Worm (Caenorhabditis elegans) whole organism, young adult: Measurements from ENCODE around the gene Y62H9A.8.

Source experiments
- B0261.1 ChIP-seq: sonication (generic microtip); optimal IDR thresholded peaks from 2 replicates; lab custom pipeline; 2016; ENCODE audit warnings: mild to moderate bottlenecking, missing genetic modification characterization, moderate library complexity, missing compliant biosample characterization
- D2030.7 ChIP-seq: fragments of 200-800 bp; sonication (Bioruptor generic); IDR thresholded peaks from 2 replicates; pipeline ENCODE4 v1.3.6; 2022; ENCODE audit warnings: missing genetic modification reagents, missing genetic modification characterization, missing compliant biosample characterization
- F10E7.11 ChIP-seq: sonication (generic microtip); optimal IDR thresholded peaks from 2 replicates; lab custom pipeline; 2017; ENCODE audit warnings: mild to moderate bottlenecking, missing genetic modification characterization, moderate library complexity, missing compliant biosample characterization
- F39B2.1 ChIP-seq: fragments of 200-800 bp; sonication (Bioruptor generic); IDR thresholded peaks from 2 replicates; pipeline ENCODE4 v1.3.6; 2022; ENCODE audit warnings: missing genetic modification reagents, missing genetic modification characterization, missing compliant biosample characterization
- K11D2.4 ChIP-seq: fragments of 200-800 bp; sonication (Bioruptor generic); IDR thresholded peaks from 2 replicates; pipeline ENCODE4 v1.3.6; 2022; ENCODE audit warnings: missing genetic modification reagents, missing genetic modification characterization, missing compliant biosample characterization
- K12H6.12 ChIP-seq: fragments of 200-800 bp; sonication (Bioruptor generic); optimal IDR thresholded peaks from 2 replicates; lab custom pipeline; 2018; ENCODE audit warnings: mild to moderate bottlenecking, missing genetic modification characterization, missing compliant biosample characterization
- T07F8.4 ChIP-seq: sonication (generic microtip); optimal IDR thresholded peaks from 2 replicates; lab custom pipeline; 2016; ENCODE audit warnings: mild to moderate bottlenecking, missing genetic modification characterization, moderate library complexity, missing compliant biosample characterization
- Y95B8A.8 ChIP-seq: fragments of 200-800 bp; sonication (Bioruptor generic); IDR thresholded peaks from 2 replicates; pipeline ENCODE4 v1.3.6; 2022; ENCODE audit warnings: missing genetic modification reagents, missing genetic modification characterization, missing compliant biosample characterization
- aptf-3 ChIP-seq: fragments of 200-800 bp; sonication (Bioruptor generic); IDR thresholded peaks from 2 replicates; pipeline ENCODE4 v1.3.6; 2022; ENCODE audit warnings: missing genetic modification characterization, missing compliant biosample characterization
- athp-1 ChIP-seq: sonication (generic microtip); optimal IDR thresholded peaks from 2 replicates; lab custom pipeline; 2017; ENCODE audit warnings: mild to moderate bottlenecking, missing genetic modification characterization, missing compliant biosample characterization
- attf-3 ChIP-seq: fragments of 200-800 bp; sonication (Bioruptor generic); conservative IDR thresholded peaks from 2 replicates; pipeline ENCODE4 v1.3.6; 2022; ENCODE audit warnings: missing genetic modification reagents, missing genetic modification characterization, missing compliant biosample characterization
- attf-5 ChIP-seq: fragments of 200-800 bp; sonication (Bioruptor generic); optimal IDR thresholded peaks from 2 replicates; lab custom pipeline; 2018; ENCODE audit warnings: mild to moderate bottlenecking, missing genetic modification characterization, missing compliant biosample characterization
- attf-6 ChIP-seq: fragments of 200-800 bp; sonication (Bioruptor generic); IDR thresholded peaks from 2 replicates; pipeline ENCODE4 v1.3.6; 2022; ENCODE audit warnings: missing genetic modification reagents, missing genetic modification characterization, missing compliant biosample characterization
- cebp-2 ChIP-seq: fragments of 200-800 bp; sonication (Bioruptor generic); IDR thresholded peaks from 2 replicates; pipeline ENCODE4 v1.3.6; 2022; ENCODE audit warnings: missing genetic modification characterization, missing compliant biosample characterization
- ceh-100 ChIP-seq: fragments of 200-800 bp; sonication (Bioruptor generic); IDR thresholded peaks from 2 replicates; pipeline ENCODE4 v1.3.6; 2022; ENCODE audit warnings: missing genetic modification reagents, missing genetic modification characterization, missing compliant biosample characterization
- ceh-79 ChIP-seq: sonication (generic microtip); optimal IDR thresholded peaks from 2 replicates; lab custom pipeline; 2017; ENCODE audit warnings: mild to moderate bottlenecking, missing genetic modification characterization, missing compliant biosample characterization
- die-1 ChIP-seq: sonication (generic microtip); optimal IDR thresholded peaks from 2 replicates; lab custom pipeline; 2016; ENCODE audit warnings: missing genotype, mild to moderate bottlenecking, missing genetic modification characterization, missing compliant biosample characterization
- dox-1 ChIP-seq: fragments of 200-800 bp; sonication (Bioruptor generic); IDR thresholded peaks from 2 replicates; pipeline ENCODE4 v1.3.6; 2022; ENCODE audit warnings: missing genetic modification reagents, missing genetic modification characterization, missing compliant biosample characterization
- dpff-1 ChIP-seq: sonication (generic microtip); optimal IDR thresholded peaks from 2 replicates; lab custom pipeline; 2017; ENCODE audit warnings: mild to moderate bottlenecking, missing genetic modification characterization, missing compliant biosample characterization
- dpl-1 ChIP-seq: fragments of 150-350 bp; optimal IDR thresholded peaks from 2 replicates; lab custom pipeline; 2014; ENCODE audit warnings: missing biosample characterization, missing genetic modification reagents, missing genetic modification characterization
- efl-1 ChIP-seq: fragments of 150-350 bp; optimal IDR thresholded peaks from 2 replicates; lab custom pipeline; 2014; ENCODE audit warnings: missing biosample characterization, missing genetic modification reagents, missing genetic modification characterization
- ekl-4 ChIP-seq: fragments of 200-800 bp; sonication (Bioruptor generic); IDR thresholded peaks from 2 replicates; pipeline ENCODE4 v1.3.6; 2022; ENCODE audit warnings: missing genetic modification reagents, missing genetic modification characterization, missing compliant biosample characterization
- ets-4 ChIP-seq: fragments of 200-800 bp; sonication (Bioruptor generic); optimal IDR thresholded peaks from 2 replicates; lab custom pipeline; 2018; ENCODE audit warnings: mild to moderate bottlenecking, missing genetic modification characterization, missing compliant biosample characterization
- hlh-26 ChIP-seq: fragments of 200-800 bp; sonication (Bioruptor generic); conservative IDR thresholded peaks from 2 replicates; pipeline ENCODE4 v1.3.6; 2022; ENCODE audit warnings: missing genetic modification reagents, missing genetic modification characterization, missing compliant biosample characterization
- hmg-1.2 ChIP-seq: fragments of 200-800 bp; sonication (Bioruptor generic); IDR thresholded peaks from 2 replicates; pipeline ENCODE4 v1.3.6; 2022; ENCODE audit warnings: missing genetic modification reagents, missing genetic modification characterization, missing compliant biosample characterization
- hmg-20 ChIP-seq: fragments of 200-800 bp; sonication (Bioruptor generic); IDR thresholded peaks from 2 replicates; pipeline ENCODE4 v1.3.6; 2022; ENCODE audit warnings: missing genetic modification reagents, missing genetic modification characterization, missing compliant biosample characterization
- hrde-1 ChIP-seq: sonication (generic microtip); optimal IDR thresholded peaks from 2 replicates; lab custom pipeline; 2016; ENCODE audit warnings: missing genetic modification characterization, mild to moderate bottlenecking, missing compliant biosample characterization, moderate library complexity, missing genotype, missing genetic modification reagents, borderline replicate concordance
- hsf-1 ChIP-seq: fragments of 200-800 bp; sonication (Bioruptor generic); IDR thresholded peaks from 2 replicates; pipeline ENCODE4 v1.3.6; 2022; ENCODE audit warnings: missing genetic modification reagents, missing genetic modification characterization, missing compliant biosample characterization
- lin-40 ChIP-seq: sonication (generic microtip); optimal IDR thresholded peaks from 2 replicates; lab custom pipeline; 2016; ENCODE audit warnings: missing genetic modification characterization, mild to moderate bottlenecking, missing compliant biosample characterization, missing genotype, missing genetic modification reagents
- lin-54 ChIP-seq: fragments of 200-800 bp; sonication (Bioruptor generic); optimal IDR thresholded peaks from 2 replicates; lab custom pipeline; 2018; ENCODE audit warnings: mild to moderate bottlenecking, missing genetic modification characterization, missing compliant biosample characterization
- madf-6 ChIP-seq: fragments of 200-800 bp; sonication (Bioruptor generic); IDR thresholded peaks from 2 replicates; pipeline ENCODE4 v1.3.6; 2022; ENCODE audit warnings: missing genetic modification reagents, missing genetic modification characterization, missing compliant biosample characterization
- madf-8 ChIP-seq: fragments of 200-800 bp; sonication (Bioruptor generic); conservative IDR thresholded peaks from 2 replicates; pipeline ENCODE4 v1.3.6; 2022; ENCODE audit warnings: missing genetic modification reagents, missing genetic modification characterization, missing compliant biosample characterization
- mel-28 ChIP-seq: sonication (generic microtip); optimal IDR thresholded peaks from 2 replicates; lab custom pipeline; 2016; ENCODE audit warnings: borderline replicate concordance, mild to moderate bottlenecking, missing genetic modification characterization, missing compliant biosample characterization
- nfya-2 ChIP-seq: fragments of 200-800 bp; sonication (Bioruptor generic); IDR thresholded peaks from 2 replicates; pipeline ENCODE4 v1.3.6; 2022; ENCODE audit warnings: missing genetic modification reagents, missing genetic modification characterization, missing compliant biosample characterization
- nhr-90 ChIP-seq: sonication (generic microtip); optimal IDR thresholded peaks from 2 replicates; lab custom pipeline; 2016; ENCODE audit warnings: missing genotype, mild to moderate bottlenecking, missing genetic modification characterization, missing compliant biosample characterization
- pha-4 ChIP-seq: fragments of 150-350 bp; sonication (generic microtip); optimal IDR thresholded peaks from 2 replicates; lab custom pipeline; 2014; ENCODE audit warnings: missing biosample characterization, missing genetic modification reagents, missing genetic modification characterization
- rpc-1 ChIP-seq, 2 experiments: fragments of 150-350 bp in 1 of 2; sonication (generic microtip) in 1 of 2; optimal IDR thresholded peaks; 2 replicates each; lab custom pipeline; 2014 to 2018; ENCODE audit warnings: missing biosample characterization in 1 of 2, missing genetic modification characterization in 1 of 2, missing genetic modification reagents in 1 of 2, missing genotype in 1 of 2
- sdz-38 ChIP-seq: sonication (generic microtip); optimal IDR thresholded peaks from 2 replicates; lab custom pipeline; 2016; ENCODE audit warnings: missing genotype, missing genetic modification characterization, missing compliant biosample characterization
- sptf-2 ChIP-seq: fragments of 200-800 bp; sonication (Bioruptor generic); optimal IDR thresholded peaks from 2 replicates; lab custom pipeline; 2018; ENCODE audit warnings: mild to moderate bottlenecking, missing genetic modification characterization, missing compliant biosample characterization
- tbp1 ChIP-seq: fragments of 200-800 bp; sonication (Bioruptor generic); optimal IDR thresholded peaks from 2 replicates; lab custom pipeline; 2018; ENCODE audit warnings: mild to moderate bottlenecking, missing genetic modification characterization, missing compliant biosample characterization
- ztf-25 ChIP-seq: fragments of 200-800 bp; sonication (Bioruptor generic); IDR thresholded peaks from 2 replicates; pipeline ENCODE4 v1.3.6; 2022; ENCODE audit warnings: missing genetic modification reagents, missing genetic modification characterization, missing compliant biosample characterization
- ztf-26 ChIP-seq: sonication (generic microtip); optimal IDR thresholded peaks from 2 replicates; lab custom pipeline; 2017; ENCODE audit warnings: missing genetic modification characterization, missing compliant biosample characterization
- ztf-28 ChIP-seq: fragments of 200-800 bp; sonication (Bioruptor generic); IDR thresholded peaks from 2 replicates; pipeline ENCODE4 v1.3.6; 2022; ENCODE audit warnings: missing genetic modification reagents, missing genetic modification characterization, missing compliant biosample characterization

Y62H9A.8 gene

DNA sequence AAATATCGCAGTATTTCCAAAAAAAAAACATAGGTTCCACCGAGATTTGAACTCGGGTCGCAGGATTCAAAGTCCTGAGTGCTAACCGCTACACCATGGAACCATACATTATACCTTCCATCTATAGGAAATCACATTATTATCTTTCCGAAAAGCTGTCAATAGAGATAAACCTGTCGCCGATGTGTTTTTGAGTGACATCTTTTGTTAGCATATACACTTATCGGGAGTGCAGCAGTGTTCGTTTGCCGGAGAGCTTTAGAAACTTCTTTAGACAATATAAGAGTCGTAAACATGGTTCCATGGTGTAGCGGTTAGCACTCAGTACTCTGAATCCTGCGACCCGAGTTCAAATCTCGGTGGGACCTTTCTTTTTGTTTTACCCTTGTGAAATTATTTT, 20.0 kb downstream of the Y62H9A.8 start (continued):
- peak; percentile 44 for TF ChIP-seq die-1
- no peak for TF ChIP-seq Y95B8A.8
- no peak for TF ChIP-seq dpff-1
- no peak for TF ChIP-seq madf-8 (GFP tag; lab: Robert Waterston, UW)
- TF ChIP-seq attf-5 (GFP tag; lab: Kevin White, UChicago) = peak; percentile 17
- TF ChIP-seq hmg-20 (GFP tag; lab: Robert Waterston, UW) = no peak
- no peak for TF ChIP-seq K11D2.4 (GFP tag; lab: Robert Waterston, UW)
- TF ChIP-seq, all 124 proteins: peak for 34

DNA sequence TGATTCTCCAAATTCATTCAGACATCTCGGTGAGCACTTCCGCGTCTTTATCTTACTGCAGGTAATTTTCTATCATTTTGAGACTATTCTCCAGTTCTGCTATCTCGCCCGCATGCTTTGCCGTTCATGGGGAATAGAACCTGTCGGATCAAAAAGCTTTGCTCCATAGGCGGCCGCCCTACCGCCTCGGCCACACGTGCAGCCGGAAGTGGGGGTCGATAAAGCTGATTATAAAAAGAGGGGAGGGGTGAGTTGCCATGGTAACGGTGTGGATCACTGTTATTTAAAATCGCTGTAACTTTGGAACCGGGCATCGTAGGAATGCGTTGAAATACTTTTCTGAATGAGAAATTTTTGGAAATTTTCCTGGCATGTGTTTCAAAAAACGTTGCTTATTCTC, 21.8 kb downstream of the Y62H9A.8 start:
- TF ChIP-seq K12H6.12 (tag; lab: Kevin White, UChicago) (no peak), hlh-26 (GFP tag; lab: Robert Waterston, UW) (no peak), ztf-28 (GFP tag; lab: Robert Waterston, UW) (no peak), ekl-4 (no peak), nhr-90 (tag; lab: Kevin White, UChicago) (no peak), Y95B8A.8 (no peak), B0261.1 (tag; lab: Kevin White, UChicago) (peak; percentile 50), aptf-3 (GFP tag; lab: Robert Waterston, UW) (no peak), pha-4 (tag; lab: Kevin White, UChicago) (no peak), T07F8.4 (tag; lab: Kevin White, UChicago) (no peak), ceh-100 (GFP tag; lab: Robert Waterston, UW) (no peak), cebp-2 (no peak), hsf-1 (GFP tag; lab: Robert Waterston, UW) (no peak), F10E7.11 (tag; lab: Kevin White, UChicago) (no peak), die-1 (no peak), tbp1 (GFP tag; lab: Kevin White, UChicago) (peak; percentile 82), rpc-1 (optimal IDR thresholded peaks at IDR 0.05; lab: Kevin White, UChicago) (peak; percentile 2), rpc-1 (tag; optimal IDR thresholded peaks at IDR 0.05; lab: Kevin White, UChicago) (peak; percentile 69), efl-1 (GFP tag; lab: Kevin White, UChicago) (no peak), D2030.7 (no peak), dox-1 (GFP tag; lab: Robert Waterston, UW) (no peak), sptf-2 (GFP tag; lab: Kevin White, UChicago) (no peak), F39B2.1 (GFP tag; lab: Robert Waterston, UW) (no peak), dpl-1 (no peak), lin-54 (GFP tag; lab: Kevin White, UChicago) (no peak), attf-3 (GFP tag; lab: Robert Waterston, UW) (no peak)

DNA sequence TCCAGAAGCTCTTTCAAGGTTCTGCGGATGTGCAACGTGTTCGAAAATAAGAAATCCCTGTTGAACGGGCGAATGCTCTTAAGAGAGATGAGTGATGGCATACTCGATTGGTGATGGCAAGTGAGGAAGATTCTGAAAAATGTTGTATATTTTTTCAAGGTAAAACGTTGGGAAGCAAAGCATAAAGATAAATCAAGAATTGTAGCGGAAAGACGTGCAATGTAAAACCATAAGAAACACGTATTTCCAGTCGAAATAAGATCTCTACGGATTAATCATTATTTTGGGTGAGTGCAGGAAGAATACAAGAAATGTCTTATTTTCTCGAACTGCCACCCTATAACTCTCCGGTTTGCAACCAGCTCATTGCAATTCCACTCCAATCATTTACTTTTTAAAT, 23.0 kb downstream of the Y62H9A.8 start, which contains the start of gene dot-1.2:
TSS of gene dot-1.2 (minus strand) at position 101 of the 400 bp plus-strand sequence.
- TF ChIP-seq ztf-26 (tag; lab: Kevin White, UChicago) (no peak), F39B2.1 (GFP tag; lab: Robert Waterston, UW) (no peak)

DNA sequence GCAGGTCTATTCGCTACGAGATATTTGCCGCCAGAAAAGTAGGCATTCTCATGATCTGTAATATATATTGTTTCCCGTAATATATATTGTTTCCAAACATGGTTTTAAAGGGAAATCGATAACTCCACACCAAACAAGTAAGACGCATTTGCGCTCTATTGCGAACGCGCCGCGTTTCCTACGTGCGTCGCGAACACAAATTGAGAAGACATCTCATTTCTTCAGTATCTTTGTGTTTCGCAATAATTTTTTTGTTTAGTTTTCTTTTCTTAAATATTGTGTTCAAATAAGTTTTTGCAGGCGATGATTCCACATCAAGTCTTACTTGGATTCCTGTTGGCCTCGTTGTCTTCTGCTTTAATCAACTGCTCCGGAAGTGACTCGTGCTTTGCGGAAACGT, 27.1 kb downstream of the Y62H9A.8 start, which contains the start of gene F54F7.6:
TSS of gene F54F7.6 (plus strand) at position 301 of the 400 bp plus-strand sequence.
- TF ChIP-seq K11D2.4 (GFP tag; lab: Robert Waterston, UW) (no peak), ztf-25 (GFP tag; lab: Robert Waterston, UW) (no peak), nfya-2 (no peak), athp-1 (no peak), dpl-1 (no peak), lin-40 (tag; lab: Kevin White, UChicago) (no peak), lin-54 (GFP tag; lab: Kevin White, UChicago) (no peak), cebp-2 (no peak), hmg-1.2 (GFP tag; lab: Robert Waterston, UW) (no peak), madf-6 (GFP tag; lab: Robert Waterston, UW) (no peak), attf-6 (no peak), ceh-79 (no peak), ets-4 (GFP tag; lab: Kevin White, UChicago) (no peak), mel-28 (tag; lab: Kevin White, UChicago) (no peak), sdz-38 (tag; lab: Kevin White, UChicago) (no peak), hrde-1 (tag; lab: Kevin White, UChicago) (no peak)
